Worm (Caenorhabditis elegans) whole organism, L1 larva: Measurements from ENCODE around the gene C04E12.5.

Experiments
- C04F5.9 ChIP-seq: sonication (generic microtip); optimal IDR thresholded peaks from 2 replicates; lab custom pipeline; 2016; ENCODE audit warnings: missing genetic modification characterization, missing compliant biosample characterization
- C16A3.4 ChIP-seq: fragments of 150-350 bp; optimal IDR thresholded peaks from 2 replicates; lab custom pipeline; 2014; ENCODE audit warnings: missing biosample characterization, missing genetic modification characterization
- C34B4.2 ChIP-seq: sonication (generic microtip); optimal IDR thresholded peaks from 2 replicates; lab custom pipeline; 2017; ENCODE audit warnings: mild to moderate bottlenecking, missing genetic modification characterization, missing compliant biosample characterization
- Y116A8C.19 ChIP-seq: sonication (generic microtip); optimal IDR thresholded peaks from 2 replicates; lab custom pipeline; 2016; ENCODE audit warnings: missing compliant biosample characterization, missing genetic modification characterization, borderline replicate concordance
- ama-1 ChIP-seq: fragments of 150-350 bp; optimal IDR thresholded peaks from 2 replicates; lab custom pipeline; 2014
- ceh-63 ChIP-seq: fragments of 200-800 bp; sonication (Bioruptor generic); optimal IDR thresholded peaks from 2 replicates; lab custom pipeline; 2018; ENCODE audit warnings: mild to moderate bottlenecking, missing genetic modification characterization, missing compliant biosample characterization
- ceh-82 ChIP-seq, 3 experiments: fragments of 150-350 bp in 1 of 3; sonication (generic microtip) in 2 of 3; optimal IDR thresholded peaks; 2 replicates each; lab custom pipeline; 2014 to 2017; ENCODE audit warnings: missing biosample characterization in 3 of 3, missing genetic modification characterization in 3 of 3
- ceh-88 ChIP-seq: fragments of 200-800 bp; sonication (Bioruptor generic); IDR thresholded peaks from 2 replicates; pipeline ENCODE4 v1.3.6; 2022; ENCODE audit warnings: missing genetic modification characterization, missing compliant biosample characterization
- ceh-90 ChIP-seq: sonication (generic microtip); optimal IDR thresholded peaks from 2 replicates; lab custom pipeline; 2016; ENCODE audit warnings: missing genetic modification characterization, missing compliant biosample characterization
- dpl-1 ChIP-seq, 3 experiments: fragments of 150-350 bp in 2 of 3; sonication (generic microtip) in 1 of 3; optimal IDR thresholded peaks; 2 replicates each; lab custom pipeline; 2014 to 2017; ENCODE audit warnings: missing biosample characterization in 3 of 3, missing genetic modification characterization in 3 of 3, missing genetic modification reagents in 3 of 3
- egl-13 ChIP-seq: sonication (generic microtip); optimal IDR thresholded peaks from 2 replicates; lab custom pipeline; 2016; ENCODE audit warnings: missing genotype, missing genetic modification reagents, missing genetic modification characterization, missing compliant biosample characterization
- egl-27 ChIP-seq, 2 experiments: fragments of 150-350 bp in 1 of 2; sonication (generic microtip); optimal IDR thresholded peaks; 3 replicates each; lab custom pipeline; 2017 to 2018; ENCODE audit warnings: missing biosample characterization in 2 of 2, missing genetic modification characterization in 2 of 2, missing genetic modification reagents in 2 of 2
- elt-2 ChIP-seq: sonication (generic microtip); optimal IDR thresholded peaks from 2 replicates; lab custom pipeline; 2016; ENCODE audit warnings: missing genetic modification characterization, mild to moderate bottlenecking, inconsistent platforms, missing compliant biosample characterization, missing genetic modification reagents
- ets-5 ChIP-seq: fragments of 200-800 bp; sonication (Bioruptor generic); IDR thresholded peaks from 2 replicates; pipeline ENCODE4 v1.3.6; 2022; ENCODE audit warnings: missing genetic modification characterization, missing compliant biosample characterization
- fkh-10 ChIP-seq: sonication (generic microtip); optimal IDR thresholded peaks from 2 replicates; lab custom pipeline; 2017; ENCODE audit warnings: missing biosample characterization, missing genetic modification reagents, missing genetic modification characterization
- fkh-4 ChIP-seq: sonication (generic microtip); optimal IDR thresholded peaks from 2 replicates; lab custom pipeline; 2016; ENCODE audit warnings: missing compliant biosample characterization, missing genetic modification characterization, borderline replicate concordance
- grh-1 ChIP-seq: fragments of 200-800 bp; sonication (Bioruptor generic); IDR thresholded peaks from 2 replicates; pipeline ENCODE4 v1.3.6; 2022; ENCODE audit warnings: missing genetic modification reagents, missing genetic modification characterization, missing compliant biosample characterization
- hlh-4 ChIP-seq: sonication (generic microtip); optimal IDR thresholded peaks from 2 replicates; lab custom pipeline; 2016; ENCODE audit warnings: mild to moderate bottlenecking, missing genetic modification characterization, missing compliant biosample characterization
- hpl-2 ChIP-seq: fragments of 150-350 bp; optimal IDR thresholded peaks from 2 replicates; lab custom pipeline; 2014; ENCODE audit warnings: missing biosample characterization, missing genetic modification reagents, missing genetic modification characterization
- irx-1 ChIP-seq: sonication (generic microtip); optimal IDR thresholded peaks from 2 replicates; lab custom pipeline; 2016; ENCODE audit warnings: missing genetic modification characterization, missing compliant biosample characterization
- isw-1 ChIP-seq: fragments of 200-800 bp; sonication (Bioruptor generic); IDR thresholded peaks from 2 replicates; pipeline ENCODE4 v1.3.6; 2022; ENCODE audit warnings: missing genetic modification characterization, missing compliant biosample characterization
- lin-13 ChIP-seq: fragments of 150-350 bp; optimal IDR thresholded peaks from 2 replicates; lab custom pipeline; 2014; ENCODE audit warnings: missing biosample characterization, missing genetic modification reagents, missing genetic modification characterization
- lin-14 ChIP-seq: fragments of 200-800 bp; sonication (Bioruptor generic); optimal IDR thresholded peaks from 2 replicates; lab custom pipeline; 2018; ENCODE audit warnings: mild to moderate bottlenecking, missing genetic modification characterization, moderate library complexity, missing compliant biosample characterization
- lin-15B ChIP-seq: fragments of 150-350 bp; sonication (generic microtip); optimal IDR thresholded peaks from 3 replicates; lab custom pipeline; 2014; ENCODE audit warnings: missing biosample characterization, missing genetic modification characterization
- lin-35 ChIP-seq, 2 experiments: fragments of 150-350 bp; optimal IDR thresholded peaks; 2 replicates each; lab custom pipeline; 2014; ENCODE audit warnings: missing biosample characterization in 2 of 2, missing genetic modification characterization in 2 of 2, missing genetic modification reagents in 2 of 2
- lir-3 ChIP-seq: sonication (generic microtip); optimal IDR thresholded peaks from 2 replicates; lab custom pipeline; 2016; ENCODE audit warnings: mild to moderate bottlenecking, missing genetic modification characterization, moderate library complexity, missing compliant biosample characterization; ENCODE audit not compliant: poor library complexity
- lsy-2 ChIP-seq, 2 experiments: fragments of 150-350 bp; optimal IDR thresholded peaks; 2 replicates each; lab custom pipeline; 2014; ENCODE audit warnings: missing biosample characterization in 2 of 2, missing genetic modification characterization in 2 of 2
- mdl-1 ChIP-seq, 2 experiments: fragments of 150-350 bp; optimal IDR thresholded peaks; 2 replicates each; lab custom pipeline; 2014 to 2017; ENCODE audit warnings: missing biosample characterization in 2 of 2, missing genetic modification characterization in 2 of 2, inconsistent platforms in 1 of 2
- nhr-11 ChIP-seq: fragments of 150-350 bp; optimal IDR thresholded peaks from 2 replicates; lab custom pipeline; 2014; ENCODE audit warnings: missing biosample characterization, missing genetic modification characterization
- nhr-12 ChIP-seq: sonication (generic microtip); optimal IDR thresholded peaks from 2 replicates; lab custom pipeline; 2017; ENCODE audit warnings: missing biosample characterization, missing genetic modification characterization
- nhr-237 ChIP-seq: fragments of 150-350 bp; optimal IDR thresholded peaks from 2 replicates; lab custom pipeline; 2014; ENCODE audit warnings: missing biosample characterization, missing genetic modification characterization
- nhr-28 ChIP-seq: fragments of 150-350 bp; optimal IDR thresholded peaks from 2 replicates; lab custom pipeline; 2014; ENCODE audit warnings: missing biosample characterization, missing genetic modification characterization
- nhr-47 ChIP-seq: sonication (generic microtip); optimal IDR thresholded peaks from 2 replicates; lab custom pipeline; 2016; ENCODE audit warnings: mild to moderate bottlenecking, missing genetic modification characterization, moderate library complexity, missing compliant biosample characterization
- nhr-76 ChIP-seq: sonication (generic microtip); optimal IDR thresholded peaks from 2 replicates; lab custom pipeline; 2017; ENCODE audit warnings: missing biosample characterization, missing genetic modification characterization
- nhr-77 ChIP-seq: fragments of 150-350 bp; optimal IDR thresholded peaks from 2 replicates; lab custom pipeline; 2014; ENCODE audit warnings: missing biosample characterization, missing genetic modification characterization
- nhr-84 ChIP-seq: sonication (generic microtip); optimal IDR thresholded peaks from 2 replicates; lab custom pipeline; 2017; ENCODE audit warnings: missing biosample characterization, missing genetic modification characterization
- pag-3 ChIP-seq: sonication (generic microtip); optimal IDR thresholded peaks from 2 replicates; lab custom pipeline; 2017; ENCODE audit warnings: missing genetic modification characterization, mild to moderate bottlenecking, missing compliant biosample characterization, antibody characterized with exemption, borderline replicate concordance; ENCODE audit not compliant: insufficient read depth
- pax-3 ChIP-seq: fragments of 200-800 bp; sonication (Bioruptor generic); optimal IDR thresholded peaks from 2 replicates; lab custom pipeline; 2018; ENCODE audit warnings: mild to moderate bottlenecking, missing genetic modification characterization, moderate library complexity, missing compliant biosample characterization
- rnt-1 ChIP-seq: sonication (generic microtip); optimal IDR thresholded peaks from 2 replicates; lab custom pipeline; 2016; ENCODE audit warnings: mild to moderate bottlenecking, missing genetic modification characterization, moderate library complexity, missing compliant biosample characterization
- snpc-4 ChIP-seq: fragments of 150-350 bp; optimal IDR thresholded peaks from 2 replicates; lab custom pipeline; 2014; ENCODE audit warnings: missing biosample characterization, missing genetic modification characterization
- snu-23 ChIP-seq: sonication (generic microtip); optimal IDR thresholded peaks from 2 replicates; lab custom pipeline; 2016; ENCODE audit warnings: missing genetic modification characterization, missing compliant biosample characterization
- sox-4 ChIP-seq: sonication (generic microtip); optimal IDR thresholded peaks from 2 replicates; lab custom pipeline; 2016; ENCODE audit warnings: missing genetic modification characterization, missing compliant biosample characterization
- tlp-1 ChIP-seq: fragments of 150-350 bp; optimal IDR thresholded peaks from 2 replicates; lab custom pipeline; 2014; ENCODE audit warnings: missing biosample characterization, missing genetic modification characterization
- unc-30 ChIP-seq: sonication (generic microtip); optimal IDR thresholded peaks from 2 replicates; lab custom pipeline; 2017; ENCODE audit warnings: missing biosample characterization, missing genetic modification characterization
- unc-62 ChIP-seq: fragments of 150-350 bp; optimal IDR thresholded peaks from 2 replicates; lab custom pipeline; 2014; ENCODE audit warnings: missing biosample characterization, missing genetic modification reagents, missing genetic modification characterization
- unc-86 ChIP-seq: sonication (generic microtip); optimal IDR thresholded peaks from 2 replicates; lab custom pipeline; 2016; ENCODE audit warnings: missing genetic modification characterization, missing compliant biosample characterization
- xbp-1 ChIP-seq: sonication (generic microtip); optimal IDR thresholded peaks from 2 replicates; lab custom pipeline; 2016; ENCODE audit warnings: missing genetic modification characterization, missing compliant biosample characterization
- zip-4 ChIP-seq: fragments of 200-800 bp; sonication (Bioruptor generic); optimal IDR thresholded peaks from 2 replicates; lab custom pipeline; 2018; ENCODE audit warnings: mild to moderate bottlenecking, missing genetic modification characterization, moderate library complexity, missing compliant biosample characterization
- ztf-11 ChIP-seq, 2 experiments: sonication (generic microtip); optimal IDR thresholded peaks; 2 replicates each; lab custom pipeline; 2016 to 2017; ENCODE audit warnings: missing genetic modification characterization in 2 of 2, missing biosample characterization in 1 of 2, missing compliant biosample characterization in 1 of 2

The C04E12.5 gene

ce11 chrV:3358267-3358666, at the start of gene C04E12.5:
Gene C04E12.5 (plus strand): TSS chrV:3358567.
- no peak for TF ChIP-seq hlh-4
- no peak for TF ChIP-seq hpl-2 (GFP tag; lab: Kevin White, UChicago)
- no peak for TF ChIP-seq nhr-76 (tag; lab: Kevin White, UChicago)

- TF ChIP-seq unc-86 (no peak), nhr-84 (tag; lab: Kevin White, UChicago) (no peak), nhr-76 (tag; lab: Kevin White, UChicago) (no peak), grh-1 (GFP tag; lab: Robert Waterston, UW) (peak; percentile 32; the same call in 1 of the 2 replicates), C04F5.9 (tag; lab: Kevin White, UChicago) (no peak), unc-30 (tag; lab: Kevin White, UChicago) (no peak), lin-14 (GFP tag; lab: Kevin White, UChicago) (peak; percentile 92), lir-3 (tag; lab: Kevin White, UChicago) (no peak), lin-15B (tag; lab: Kevin White, UChicago) (no peak), lsy-2 (tag; optimal IDR thresholded peaks at IDR 0.05; lab: Kevin White, UChicago) (peak in 1 of 2 experiments; percentile 3), C16A3.4 (tag; lab: Kevin White, UChicago) (peak; percentile 0), nhr-11 (no peak), ceh-63 (GFP tag; lab: Kevin White, UChicago) (no peak), ceh-88 (GFP tag; lab: Robert Waterston, UW) (no peak), hpl-2 (GFP tag; lab: Kevin White, UChicago) (no peak), ceh-82 (tag; optimal IDR thresholded peaks at IDR 0.05; lab: Kevin White, UChicago) (no peak), irx-1 (tag; lab: Kevin White, UChicago) (no peak), pax-3 (tag; lab: Kevin White, UChicago) (no peak), egl-27 (tag; optimal IDR thresholded peaks at IDR 0.05; lab: Kevin White, UChicago) (no peak), Y116A8C.19 (tag; lab: Kevin White, UChicago) (no peak), C34B4.2 (no peak), isw-1 (GFP tag; lab: Robert Waterston, UW) (no peak), rnt-1 (tag; lab: Kevin White, UChicago) (peak; percentile 51), xbp-1 (no peak), dpl-1 (GFP tag; optimal IDR thresholded peaks at IDR 0.05; lab: Kevin White, UChicago) (peak in 1 of 3 experiments; percentile 13), ets-5 (GFP tag; lab: Robert Waterston, UW) (no peak), unc-62 (GFP tag; lab: Kevin White, UChicago) (no peak), tlp-1 (no peak), lin-13 (GFP tag; lab: Kevin White, UChicago) (no peak), fkh-10 (GFP tag; lab: Kevin White, UChicago) (no peak), pag-3 (tag; lab: Kevin White, UChicago) (no peak), egl-13 (no peak), fkh-4 (no peak), zip-4 (no peak), nhr-237 (tag; lab: Kevin White, UChicago) (no peak), snpc-4 (no peak), elt-2 (tag; lab: Kevin White, UChicago) (no peak), lin-35 (GFP tag; optimal IDR thresholded peaks at IDR 0.05; lab: Kevin White, UChicago) (no peak), mdl-1 (tag; optimal IDR thresholded peaks at IDR 0.05; lab: Kevin White, UChicago) (no peak), nhr-12 (tag; lab: Kevin White, UChicago) (no peak), nhr-47 (peak; percentile 18), hlh-4 (no peak), nhr-77 (tag; lab: Kevin White, UChicago) (no peak), nhr-28 (no peak), ztf-11 (tag; optimal IDR thresholded peaks at IDR 0.05; lab: Kevin White, UChicago) (no peak), sox-4 (tag; lab: Kevin White, UChicago) (no peak), snu-23 (GFP tag; lab: Kevin White, UChicago) (peak; percentile 51), ceh-90 (tag; lab: Kevin White, UChicago) (no peak), ama-1 (lab: Kevin White, UChicago) (no peak)
These were observed 46.2 kb upstream of the C04E12.5 start, which contains the start of gene arrd-18 for ce11 chrV:3312067-3312666. Gene arrd-18 (minus strand): TSS chrV:3312117.
